Worm (Caenorhabditis elegans) whole organism, L3 larva: Measurements from ENCODE around the gene F35F11.2.

ENCODE experiments used
- R02D3.7 ChIP-seq: fragments of 150-350 bp; optimal IDR thresholded peaks from 2 replicates; lab custom pipeline; 2014; ENCODE audit warnings: missing biosample characterization, missing genetic modification characterization
- ZK546.5 ChIP-seq: sonication (generic microtip); optimal IDR thresholded peaks from 2 replicates; lab custom pipeline; 2017; ENCODE audit warnings: missing biosample characterization, missing genetic modification characterization
- aly-2 ChIP-seq: fragments of 150-350 bp; optimal IDR thresholded peaks from 2 replicates; lab custom pipeline; 2014; ENCODE audit warnings: missing biosample characterization, missing genetic modification characterization
- ama-1 ChIP-seq: fragments of 150-350 bp; optimal IDR thresholded peaks from 2 replicates; lab custom pipeline; 2018
- ceh-16 ChIP-seq: sonication (generic microtip); optimal IDR thresholded peaks from 2 replicates; lab custom pipeline; 2017; ENCODE audit warnings: missing biosample characterization, missing genetic modification characterization
- ceh-28 ChIP-seq: fragments of 150-350 bp; optimal IDR thresholded peaks from 2 replicates; lab custom pipeline; 2014; ENCODE audit warnings: missing biosample characterization, missing genetic modification reagents, missing genetic modification characterization
- ceh-82 ChIP-seq: fragments of 150-350 bp; optimal IDR thresholded peaks from 2 replicates; lab custom pipeline; 2014; ENCODE audit warnings: missing biosample characterization, missing genetic modification characterization
- ceh-9 ChIP-seq: sonication (generic microtip); optimal IDR thresholded peaks from 2 replicates; lab custom pipeline; 2018; ENCODE audit warnings: missing biosample characterization, missing genetic modification characterization
- daf-12 ChIP-seq: fragments of 150-350 bp; optimal IDR thresholded peaks from 2 replicates; lab custom pipeline; 2014; ENCODE audit warnings: missing biosample characterization, missing genetic modification reagents, missing genetic modification characterization
- egl-27 ChIP-seq: sonication (generic microtip); optimal IDR thresholded peaks from 4 replicates; lab custom pipeline; 2017; ENCODE audit warnings: missing biosample characterization, missing genetic modification reagents, missing genetic modification characterization
- egl-5 ChIP-seq: fragments of 150-350 bp; optimal IDR thresholded peaks from 2 replicates; lab custom pipeline; 2017; ENCODE audit warnings: missing biosample characterization, missing genetic modification reagents, missing genetic modification characterization, inconsistent platforms
- elt-1 ChIP-seq: fragments of 150-350 bp; optimal IDR thresholded peaks from 2 replicates; lab custom pipeline; 2014; ENCODE audit warnings: missing biosample characterization, missing genetic modification characterization
- elt-2 ChIP-seq: sonication (generic microtip); optimal IDR thresholded peaks from 2 replicates; lab custom pipeline; 2016; ENCODE audit warnings: missing genetic modification reagents, mild to moderate bottlenecking, missing genetic modification characterization, missing compliant biosample characterization
- elt-3 ChIP-seq, 3 experiments: fragments of 150-350 bp in 1 of 3; sonication (generic microtip) in 2 of 3; optimal IDR thresholded peaks; 2 replicates in 2 of 3; 4 replicates in 1 of 3; lab custom pipeline; 2014 to 2017; ENCODE audit warnings: missing biosample characterization in 3 of 3, missing genetic modification characterization in 3 of 3
- eor-1 ChIP-seq, 2 experiments: fragments of 150-350 bp; optimal IDR thresholded peaks; 2 replicates each; lab custom pipeline; 2014 to 2018; ENCODE audit warnings: missing biosample characterization in 2 of 2, missing genetic modification characterization in 2 of 2
- fkh-10 ChIP-seq: sonication (generic microtip); optimal IDR thresholded peaks from 2 replicates; lab custom pipeline; 2017; ENCODE audit warnings: missing biosample characterization, missing genetic modification reagents, missing genetic modification characterization
- fkh-2 ChIP-seq: fragments of 150-350 bp; optimal IDR thresholded peaks from 2 replicates; lab custom pipeline; 2014; ENCODE audit warnings: missing biosample characterization, missing genetic modification reagents, missing genetic modification characterization
- fos-1 ChIP-seq: fragments of 150-350 bp; optimal IDR thresholded peaks from 2 replicates; lab custom pipeline; 2014; ENCODE audit warnings: missing biosample characterization, missing genetic modification characterization
- hmg-11 ChIP-seq: sonication (generic microtip); optimal IDR thresholded peaks from 2 replicates; lab custom pipeline; 2016; ENCODE audit warnings: missing genetic modification characterization, missing compliant biosample characterization
- jun-1 ChIP-seq: fragments of 150-350 bp; optimal IDR thresholded peaks from 2 replicates; lab custom pipeline; 2014; ENCODE audit warnings: missing biosample characterization, missing genetic modification reagents, missing genetic modification characterization
- lin-15B ChIP-seq: fragments of 150-350 bp; optimal IDR thresholded peaks from 2 replicates; lab custom pipeline; 2014; ENCODE audit warnings: missing biosample characterization, missing genetic modification characterization
- lin-39 ChIP-seq: fragments of 150-350 bp; optimal IDR thresholded peaks from 2 replicates; lab custom pipeline; 2018; ENCODE audit warnings: missing biosample characterization, missing genetic modification reagents, missing genetic modification characterization
- lsy-12 ChIP-seq: sonication (generic microtip); optimal IDR thresholded peaks from 2 replicates; lab custom pipeline; 2016; ENCODE audit warnings: mild to moderate bottlenecking, missing genetic modification characterization, missing compliant biosample characterization
- mdl-1 ChIP-seq: fragments of 150-350 bp; optimal IDR thresholded peaks from 2 replicates; lab custom pipeline; 2014; ENCODE audit warnings: missing biosample characterization, missing genetic modification characterization
- mml-1 ChIP-seq: fragments of 150-350 bp; sonication (generic microtip); optimal IDR thresholded peaks from 3 replicates; lab custom pipeline; 2014; ENCODE audit warnings: missing biosample characterization, missing genetic modification characterization
- nfya-1 ChIP-seq: sonication (generic microtip); optimal IDR thresholded peaks from 2 replicates; lab custom pipeline; 2017; ENCODE audit warnings: missing genetic modification characterization, mild to moderate bottlenecking, missing compliant biosample characterization, antibody characterized with exemption, moderate library complexity; ENCODE audit not compliant: insufficient read depth
- nhr-11 ChIP-seq: fragments of 150-350 bp; optimal IDR thresholded peaks from 2 replicates; lab custom pipeline; 2014; ENCODE audit warnings: missing biosample characterization, missing genetic modification characterization
- nhr-12 ChIP-seq: fragments of 150-350 bp; optimal IDR thresholded peaks from 2 replicates; lab custom pipeline; 2014; ENCODE audit warnings: missing biosample characterization, missing genetic modification characterization
- nhr-23 ChIP-seq: fragments of 150-350 bp; optimal IDR thresholded peaks from 2 replicates; lab custom pipeline; 2014; ENCODE audit warnings: missing biosample characterization, missing genetic modification reagents, missing genetic modification characterization
- nhr-237 ChIP-seq: fragments of 150-350 bp; optimal IDR thresholded peaks from 2 replicates; lab custom pipeline; 2014; ENCODE audit warnings: missing biosample characterization, missing genetic modification characterization
- nhr-25 ChIP-seq: sonication (generic microtip); optimal IDR thresholded peaks from 2 replicates; lab custom pipeline; 2017; ENCODE audit warnings: missing biosample characterization, missing genetic modification characterization
- nhr-28 ChIP-seq: fragments of 150-350 bp; optimal IDR thresholded peaks from 2 replicates; lab custom pipeline; 2014; ENCODE audit warnings: missing biosample characterization, missing genetic modification characterization
- nhr-43 ChIP-seq: sonication (generic microtip); optimal IDR thresholded peaks from 2 replicates; lab custom pipeline; 2016; ENCODE audit warnings: mild to moderate bottlenecking, missing genetic modification characterization, missing compliant biosample characterization; ENCODE audit not compliant: poor library complexity, severe bottlenecking
- nhr-67 ChIP-seq: fragments of 150-350 bp; optimal IDR thresholded peaks from 2 replicates; lab custom pipeline; 2014; ENCODE audit warnings: missing biosample characterization, missing genetic modification characterization
- nhr-76 ChIP-seq: fragments of 150-350 bp; sonication (generic microtip); optimal IDR thresholded peaks from 5 replicates; lab custom pipeline; 2014; ENCODE audit warnings: missing biosample characterization, missing genetic modification characterization
- nhr-77 ChIP-seq: fragments of 150-350 bp; optimal IDR thresholded peaks from 2 replicates; lab custom pipeline; 2014; ENCODE audit warnings: missing biosample characterization, missing genetic modification characterization
- pha-4 ChIP-seq: fragments of 150-350 bp; optimal IDR thresholded peaks from 2 replicates; lab custom pipeline; 2014; ENCODE audit warnings: missing biosample characterization, missing genetic modification reagents, missing genetic modification characterization
- pqm-1 ChIP-seq: fragments of 150-350 bp; optimal IDR thresholded peaks from 2 replicates; lab custom pipeline; 2017; ENCODE audit warnings: missing biosample characterization, missing genetic modification characterization, inconsistent platforms
- sea-2 ChIP-seq: fragments of 150-350 bp; sonication (generic microtip); optimal IDR thresholded peaks from 4 replicates; lab custom pipeline; 2014; ENCODE audit warnings: missing biosample characterization, missing genetic modification reagents, missing genetic modification characterization
- skn-1 ChIP-seq: fragments of 150-350 bp; optimal IDR thresholded peaks from 2 replicates; lab custom pipeline; 2014; ENCODE audit warnings: missing biosample characterization, missing genetic modification characterization
- snpc-4 ChIP-seq: fragments of 150-350 bp; optimal IDR thresholded peaks from 2 replicates; lab custom pipeline; 2014; ENCODE audit warnings: missing biosample characterization, missing genetic modification characterization
- tbx-2 ChIP-seq: sonication (generic microtip); optimal IDR thresholded peaks from 2 replicates; lab custom pipeline; 2016; ENCODE audit warnings: mild to moderate bottlenecking, missing genetic modification characterization, missing compliant biosample characterization
- unc-39 ChIP-seq: sonication (generic microtip); optimal IDR thresholded peaks from 4 replicates; lab custom pipeline; 2017; ENCODE audit warnings: missing biosample characterization, missing genetic modification characterization
- unc-62 ChIP-seq: fragments of 150-350 bp; sonication (generic microtip); optimal IDR thresholded peaks from 4 replicates; lab custom pipeline; 2014; ENCODE audit warnings: missing biosample characterization, missing genetic modification reagents, missing genetic modification characterization
- zag-1 ChIP-seq: fragments of 150-350 bp; optimal IDR thresholded peaks from 2 replicates; lab custom pipeline; 2014; ENCODE audit warnings: missing biosample characterization, missing genetic modification characterization
- ztf-11 ChIP-seq: fragments of 150-350 bp; optimal IDR thresholded peaks from 2 replicates; lab custom pipeline; 2014; ENCODE audit warnings: missing biosample characterization, missing genetic modification characterization
- ztf-4 ChIP-seq: fragments of 150-350 bp; optimal IDR thresholded peaks from 2 replicates; lab custom pipeline; 2014; ENCODE audit warnings: missing biosample characterization, missing genetic modification characterization

F35F11.2 gene

DNA sequence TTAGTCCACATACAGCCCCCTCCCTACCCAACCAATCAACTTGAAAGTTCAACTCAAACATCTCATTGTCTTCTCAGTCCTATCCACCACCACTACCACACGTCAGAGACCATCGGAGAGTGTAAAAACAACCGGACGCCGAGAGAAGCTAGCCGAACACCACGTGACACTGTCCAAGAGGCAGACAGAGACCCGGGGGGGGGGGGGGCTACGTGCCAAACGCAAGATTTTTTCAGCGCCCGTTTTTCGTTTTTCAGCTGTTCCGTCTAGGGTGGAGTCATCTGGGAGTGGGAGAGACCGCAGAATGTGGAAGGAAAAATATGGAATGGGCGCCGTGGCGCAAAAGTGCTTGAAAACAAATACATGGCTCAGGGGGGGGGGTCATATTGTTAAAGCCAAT, 14.2 kb upstream of the F35F11.2 start:
- TF ChIP-seq aly-2 (tag; lab: Kevin White, UChicago) (no peak), fkh-10 (no peak), nhr-23 (tag; lab: Kevin White, UChicago) (peak; percentile 21), elt-1 (tag; lab: Kevin White, UChicago) (peak; percentile 3), pqm-1 (tag; lab: Kevin White, UChicago) (peak; percentile 35), elt-3 (tag; optimal IDR thresholded peaks at IDR 0.05; lab: Kevin White, UChicago) (no peak), unc-39 (tag; lab: Kevin White, UChicago) (no peak), egl-27 (no peak), hmg-11 (tag; lab: Kevin White, UChicago) (no peak), zag-1 (no peak), nhr-25 (tag; lab: Kevin White, UChicago) (peak; percentile 81), nhr-12 (tag; lab: Kevin White, UChicago) (no peak), lin-39 (tag; lab: Kevin White, UChicago) (peak; percentile 84), snpc-4 (peak; percentile 31), daf-12 (tag; lab: Kevin White, UChicago) (no peak), eor-1 (tag; optimal IDR thresholded peaks at IDR 0.05; lab: Kevin White, UChicago) (no peak), skn-1 (tag; lab: Kevin White, UChicago) (peak; percentile 1), mml-1 (tag; lab: Kevin White, UChicago) (no peak), lsy-12 (peak; percentile 69), nhr-11 (no peak), nhr-76 (no peak), ama-1 (lab: Kevin White, UChicago) (peak; percentile 82), nhr-67 (tag; lab: Kevin White, UChicago) (no peak), mdl-1 (tag; lab: Kevin White, UChicago) (peak; percentile 92), ceh-16 (tag; lab: Kevin White, UChicago) (no peak), nhr-43 (tag; lab: Kevin White, UChicago) (peak; percentile 83), fkh-2 (tag; lab: Kevin White, UChicago) (no peak), nhr-237 (tag; lab: Kevin White, UChicago) (no peak), ceh-28 (no peak), nhr-77 (tag; lab: Kevin White, UChicago) (no peak), ceh-82 (no peak), ztf-4 (tag; lab: Kevin White, UChicago) (no peak), egl-5 (peak; percentile 62), sea-2 (GFP tag; lab: Kevin White, UChicago) (no peak), jun-1 (tag; lab: Kevin White, UChicago) (peak; percentile 14), elt-2 (tag; lab: Kevin White, UChicago) (peak; percentile 32), lin-15B (tag; lab: Kevin White, UChicago) (no peak), unc-62 (GFP tag; lab: Kevin White, UChicago) (no peak), R02D3.7 (tag; lab: Kevin White, UChicago) (no peak), fos-1 (tag; lab: Kevin White, UChicago) (no peak), ztf-11 (no peak), ZK546.5 (tag; lab: Kevin White, UChicago) (no peak), nfya-1 (peak; percentile 76), ceh-9 (tag; lab: Kevin White, UChicago) (no peak), tbx-2 (tag; lab: Kevin White, UChicago) (no peak), nhr-28 (tag; lab: Kevin White, UChicago) (no peak), pha-4 (tag; lab: Kevin White, UChicago) (peak; percentile 61)
